Worm (Caenorhabditis elegans): ENCODE measurements around the gene nfi-1.

nfi-1 gene

DNA sequence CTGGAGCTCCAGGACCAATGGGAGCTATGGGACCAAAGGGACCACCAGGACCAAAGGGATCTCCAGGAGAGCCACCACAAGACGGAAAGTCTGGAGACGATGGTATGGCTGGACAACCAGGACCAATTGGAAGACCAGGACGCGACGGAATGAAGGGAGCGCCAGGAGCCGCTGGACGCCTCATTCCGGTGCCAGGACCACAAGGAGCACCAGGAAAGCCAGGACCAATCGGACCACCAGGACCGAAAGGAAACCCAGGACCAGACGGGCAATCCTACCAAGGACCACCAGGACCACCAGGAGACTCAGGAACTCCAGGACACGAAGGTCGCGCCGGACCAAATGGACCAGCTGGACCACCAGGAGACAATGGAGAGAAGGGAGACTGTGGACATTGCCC is 6.8 kb downstream of the nfi-1 start:
- TF ChIP-seq ref-1 (GFP tag; conservative IDR thresholded peaks at IDR 0.05): no peak
- TF ChIP-seq med-1 (GFP tag; optimal IDR thresholded peaks at IDR 0.05; ENCODE audit: insufficient read depth): no peak
- no peak for TF ChIP-seq klf-2 (GFP tag; conservative IDR thresholded peaks at IDR 0.05)

DNA sequence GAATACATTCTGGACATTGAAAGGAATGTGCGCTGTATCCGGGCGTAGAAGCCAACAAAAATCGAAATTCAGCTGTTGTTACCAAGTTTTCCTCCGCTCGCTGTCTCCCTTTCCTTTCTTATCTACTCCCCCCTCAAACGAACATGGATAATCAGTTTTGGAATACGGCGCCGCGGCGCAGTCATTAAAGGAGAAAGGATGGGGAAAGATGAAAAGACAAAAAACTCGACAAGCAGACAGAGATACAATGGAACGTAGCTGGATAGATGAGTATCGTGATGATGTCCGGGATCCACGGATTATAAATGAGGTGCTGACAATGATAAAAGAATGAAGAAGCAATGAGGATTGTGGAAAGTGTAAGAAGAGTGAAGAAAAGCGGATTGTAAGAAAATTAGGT is 7.4 kb downstream of the nfi-1 start:
- TF ChIP-seq cog-1 (tag; optimal IDR thresholded peaks at IDR 0.05) (no peak), ref-1 (GFP tag; conservative IDR thresholded peaks at IDR 0.05) (no peak), klf-2 (GFP tag; conservative IDR thresholded peaks at IDR 0.05) (no peak), med-1 (GFP tag; optimal IDR thresholded peaks at IDR 0.05; ENCODE audit: insufficient read depth) (no peak), tab-1 (GFP tag; IDR thresholded peaks at IDR 0.05) (no peak), T22C8.4 (GFP tag; IDR thresholded peaks at IDR 0.05) (no peak), ztf-29 (GFP tag; IDR thresholded peaks at IDR 0.05) (no peak)

DNA sequence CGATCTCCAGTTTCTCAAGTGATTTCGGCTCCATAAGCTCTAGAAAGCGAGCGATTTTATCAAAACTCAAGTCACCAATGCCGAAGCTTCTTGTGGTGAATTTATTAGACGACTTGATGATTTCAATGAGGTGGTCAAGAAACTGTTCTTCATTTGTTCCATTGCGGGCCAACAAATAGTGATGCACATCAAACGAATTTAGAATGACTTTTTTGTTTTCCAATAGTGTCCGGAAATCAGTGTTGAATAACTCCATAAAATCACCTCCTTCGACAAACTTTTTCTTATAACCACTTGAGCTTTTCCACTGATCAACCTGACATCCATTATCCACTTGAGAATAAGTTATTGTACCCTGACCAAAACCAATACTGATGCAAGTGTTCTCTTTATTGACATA is 9.3 kb downstream of the nfi-1 start:
- TF ChIP-seq cog-1 (tag; optimal IDR thresholded peaks at IDR 0.05): no peak
- TF ChIP-seq med-1 (GFP tag; optimal IDR thresholded peaks at IDR 0.05; ENCODE audit: insufficient read depth): no peak
- TF ChIP-seq tab-1 (GFP tag; IDR thresholded peaks at IDR 0.05): no peak
- TF ChIP-seq ztf-29 (GFP tag; IDR thresholded peaks at IDR 0.05): no peak
- no peak for TF ChIP-seq klf-2 (GFP tag; conservative IDR thresholded peaks at IDR 0.05)
- no peak for TF ChIP-seq ztf-23 (GFP tag; IDR thresholded peaks at IDR 0.05)
- no peak for TF ChIP-seq flt-1 (GFP tag; IDR thresholded peaks at IDR 0.05)
- TF ChIP-seq T22C8.4 (GFP tag; IDR thresholded peaks at IDR 0.05): no peak
- no peak for TF ChIP-seq ref-1 (GFP tag; conservative IDR thresholded peaks at IDR 0.05)

DNA sequence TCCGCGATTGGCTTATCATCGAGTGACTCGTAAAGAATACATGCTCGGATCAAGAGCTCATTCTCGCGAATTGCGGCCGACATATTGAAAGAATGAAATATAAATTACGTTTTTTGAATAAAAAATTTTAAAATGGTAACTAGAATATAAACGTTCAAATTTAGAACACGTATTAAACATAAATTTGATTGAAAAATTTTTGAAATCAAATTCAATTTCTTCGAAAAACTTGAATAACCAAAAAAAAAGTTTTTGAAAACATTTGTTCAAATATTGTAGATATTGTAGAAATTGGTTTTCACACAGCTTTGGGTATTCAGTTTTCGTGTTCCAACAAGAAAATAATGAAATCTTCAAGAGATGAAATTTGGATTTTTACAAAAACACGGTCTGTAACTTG is 10.1 kb downstream of the nfi-1 start, which contains the start of gene fbxa-224:
fbxa-224 (minus strand) TSS at position 101 of the 400 bp plus-strand sequence.
- TF ChIP-seq klf-2 (GFP tag; conservative IDR thresholded peaks at IDR 0.05) (no peak), cog-1 (tag; optimal IDR thresholded peaks at IDR 0.05) (no peak), T22C8.4 (GFP tag; IDR thresholded peaks at IDR 0.05) (no peak), med-1 (GFP tag; optimal IDR thresholded peaks at IDR 0.05; ENCODE audit: insufficient read depth) (no peak), ztf-29 (GFP tag; IDR thresholded peaks at IDR 0.05) (no peak), flt-1 (GFP tag; IDR thresholded peaks at IDR 0.05) (no peak), ref-1 (GFP tag; conservative IDR thresholded peaks at IDR 0.05) (no peak), ztf-23 (GFP tag; IDR thresholded peaks at IDR 0.05) (no peak)

DNA sequence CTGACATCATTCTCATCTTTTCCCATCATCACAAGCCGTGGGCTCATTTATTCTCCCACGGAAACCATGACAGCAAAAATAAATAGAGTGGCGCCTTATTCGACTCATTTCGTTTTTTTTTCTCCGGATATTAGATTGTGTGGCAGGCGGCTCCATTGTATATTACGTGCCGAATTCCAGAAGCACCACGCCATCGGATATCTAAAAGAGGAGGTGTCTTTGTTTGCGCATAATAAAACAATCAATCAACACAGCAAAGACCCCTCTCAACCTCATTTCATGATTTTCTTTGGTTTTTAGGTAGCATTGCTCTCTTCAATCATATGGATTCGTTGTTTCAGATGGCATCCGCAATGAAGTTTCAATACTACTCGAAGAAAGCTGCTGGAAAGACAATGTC is 11.1 kb downstream of the nfi-1 start, which contains the start of gene tph-1:
tph-1 (plus strand) TSS at position 301 of the 400 bp plus-strand sequence.
- TF ChIP-seq ztf-23 (GFP tag; IDR thresholded peaks at IDR 0.05) (no peak), klf-2 (GFP tag; conservative IDR thresholded peaks at IDR 0.05) (no peak), tab-1 (GFP tag; IDR thresholded peaks at IDR 0.05) (no peak), flt-1 (GFP tag; IDR thresholded peaks at IDR 0.05) (no peak), cog-1 (tag; optimal IDR thresholded peaks at IDR 0.05) (no peak), med-1 (GFP tag; optimal IDR thresholded peaks at IDR 0.05; ENCODE audit: insufficient read depth) (no peak), ztf-29 (GFP tag; IDR thresholded peaks at IDR 0.05) (no peak), T22C8.4 (GFP tag; IDR thresholded peaks at IDR 0.05) (no peak), ref-1 (GFP tag; conservative IDR thresholded peaks at IDR 0.05) (no peak)

DNA sequence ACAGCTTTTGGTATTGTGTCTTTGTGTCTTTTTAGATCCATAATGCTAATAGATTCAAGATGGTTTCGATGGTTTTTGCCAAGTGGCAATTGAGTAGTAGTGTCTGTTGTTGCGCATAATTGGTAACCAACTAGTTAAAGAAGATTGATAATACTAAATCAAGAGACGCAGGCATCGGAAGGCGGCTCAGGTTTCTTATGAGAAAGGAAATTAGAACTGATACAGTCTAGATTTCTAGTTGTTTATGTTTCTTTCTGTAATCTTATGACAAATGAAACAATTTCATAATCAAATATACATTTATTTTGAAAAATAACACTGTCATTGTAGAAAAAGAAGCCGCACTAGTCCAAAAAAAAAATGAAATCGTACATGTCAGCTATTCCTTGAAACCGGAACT is 15.8 kb downstream of the nfi-1 start, which contains the start of gene ZK1290.10:
ZK1290.10 (minus strand) TSS at position 101 of the 400 bp plus-strand sequence.
- TF ChIP-seq med-1 (GFP tag; optimal IDR thresholded peaks at IDR 0.05; ENCODE audit: insufficient read depth) (no peak), ztf-23 (GFP tag; IDR thresholded peaks at IDR 0.05) (no peak), cog-1 (tag; optimal IDR thresholded peaks at IDR 0.05) (no peak), T22C8.4 (GFP tag; IDR thresholded peaks at IDR 0.05) (no peak), ref-1 (GFP tag; conservative IDR thresholded peaks at IDR 0.05) (no peak), ztf-29 (GFP tag; IDR thresholded peaks at IDR 0.05) (no peak)

DNA sequence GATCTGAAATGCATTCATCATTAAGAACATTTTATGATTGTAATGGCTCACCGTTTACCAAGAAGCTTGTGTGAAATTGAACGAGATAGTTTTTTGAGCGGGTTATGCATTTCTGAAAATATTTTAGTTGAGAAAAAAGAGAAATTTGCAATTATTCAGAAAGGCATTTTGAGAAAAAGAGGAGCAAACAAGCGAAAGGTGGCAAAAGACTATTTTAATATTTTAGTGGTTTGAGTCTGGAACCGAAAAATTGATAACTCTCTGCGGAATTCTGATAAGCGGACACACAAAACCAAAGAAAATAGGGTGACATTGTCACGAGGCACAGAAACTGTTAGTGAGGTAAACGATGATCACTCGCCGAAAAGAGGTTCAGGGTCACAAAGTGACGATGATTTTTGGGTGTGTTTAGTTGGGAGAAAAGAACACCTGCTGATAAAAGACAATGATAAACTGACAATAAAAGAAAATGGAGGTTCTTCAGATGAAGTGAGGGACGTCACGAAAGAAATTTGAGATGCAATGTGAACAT is 16.8 kb downstream of the nfi-1 start:
- no peak for TF ChIP-seq cog-1 (tag; optimal IDR thresholded peaks at IDR 0.05)
- TF ChIP-seq flt-1 (GFP tag; IDR thresholded peaks at IDR 0.05): no peak
- TF ChIP-seq med-1 (GFP tag; optimal IDR thresholded peaks at IDR 0.05; ENCODE audit: insufficient read depth): no peak
- TF ChIP-seq T22C8.4 (GFP tag; IDR thresholded peaks at IDR 0.05): no peak
- TF ChIP-seq klf-2 (GFP tag; conservative IDR thresholded peaks at IDR 0.05): no peak
- no peak for TF ChIP-seq ref-1 (GFP tag; conservative IDR thresholded peaks at IDR 0.05)
- no peak for TF ChIP-seq tab-1 (GFP tag; IDR thresholded peaks at IDR 0.05)
- no peak for TF ChIP-seq ztf-29 (GFP tag; IDR thresholded peaks at IDR 0.05)

DNA sequence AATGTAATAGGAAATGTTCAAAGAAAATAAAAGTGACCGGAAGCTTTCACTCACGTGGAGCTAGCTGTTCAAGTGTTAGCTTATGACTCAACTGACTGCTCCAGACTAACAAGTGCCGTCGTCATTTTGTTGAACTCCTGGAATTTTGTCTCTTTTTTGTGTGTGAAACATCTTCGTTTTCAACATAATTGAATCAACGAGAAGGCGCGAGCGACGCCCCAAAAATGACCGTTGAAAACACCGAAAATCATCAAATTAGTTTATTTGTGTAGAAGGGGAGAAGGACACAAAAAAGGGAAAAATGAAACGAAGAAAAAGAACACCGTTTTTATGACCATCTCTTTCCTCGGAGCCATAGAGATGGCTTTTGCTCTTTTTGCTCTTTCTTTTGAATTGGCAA is 17.5 kb downstream of the nfi-1 start, which contains the start of gene ZK1290.14:
ZK1290.14 (minus strand) TSS at position 139 of the 400 bp plus-strand sequence.
- no peak for TF ChIP-seq ztf-23 (GFP tag; IDR thresholded peaks at IDR 0.05)
- no peak for TF ChIP-seq ztf-29 (GFP tag; IDR thresholded peaks at IDR 0.05)
- no peak for TF ChIP-seq tab-1 (GFP tag; IDR thresholded peaks at IDR 0.05)
- no peak for TF ChIP-seq klf-2 (GFP tag; conservative IDR thresholded peaks at IDR 0.05)
- TF ChIP-seq cog-1 (tag; optimal IDR thresholded peaks at IDR 0.05): no peak
- TF ChIP-seq flt-1 (GFP tag; IDR thresholded peaks at IDR 0.05): no peak
- TF ChIP-seq med-1 (GFP tag; optimal IDR thresholded peaks at IDR 0.05; ENCODE audit: insufficient read depth): no peak
- no peak for TF ChIP-seq T22C8.4 (GFP tag; IDR thresholded peaks at IDR 0.05)
- no peak for TF ChIP-seq ref-1 (GFP tag; conservative IDR thresholded peaks at IDR 0.05)

DNA sequence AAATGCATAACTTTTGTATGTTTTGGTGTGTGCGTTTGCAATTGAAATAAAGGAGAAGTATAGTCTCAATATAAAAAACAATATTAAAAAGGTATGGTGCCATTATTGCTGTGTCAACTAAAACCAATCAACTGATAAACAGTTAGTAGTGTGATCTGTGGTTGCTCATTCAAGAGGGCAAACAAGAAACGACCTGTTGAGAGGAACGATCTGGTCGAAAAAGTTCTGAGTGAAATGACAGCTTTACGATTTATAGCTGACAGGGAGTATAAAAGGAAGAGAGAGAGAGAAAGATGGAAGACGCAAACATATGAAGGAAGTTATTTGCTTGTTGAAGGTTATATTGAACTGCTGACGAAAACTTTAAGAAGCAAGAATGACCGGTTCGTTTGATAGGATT is 20.0 kb downstream of the nfi-1 start:
- TF ChIP-seq klf-2 (GFP tag; conservative IDR thresholded peaks at IDR 0.05) (no peak), med-1 (GFP tag; optimal IDR thresholded peaks at IDR 0.05; ENCODE audit: insufficient read depth) (no peak), T22C8.4 (GFP tag; IDR thresholded peaks at IDR 0.05) (no peak), ref-1 (GFP tag; conservative IDR thresholded peaks at IDR 0.05) (no peak), tab-1 (GFP tag; IDR thresholded peaks at IDR 0.05) (no peak), ztf-23 (GFP tag; IDR thresholded peaks at IDR 0.05) (no peak), flt-1 (GFP tag; IDR thresholded peaks at IDR 0.05) (no peak), cog-1 (tag; optimal IDR thresholded peaks at IDR 0.05) (no peak), ztf-29 (GFP tag; IDR thresholded peaks at IDR 0.05) (no peak)

DNA sequence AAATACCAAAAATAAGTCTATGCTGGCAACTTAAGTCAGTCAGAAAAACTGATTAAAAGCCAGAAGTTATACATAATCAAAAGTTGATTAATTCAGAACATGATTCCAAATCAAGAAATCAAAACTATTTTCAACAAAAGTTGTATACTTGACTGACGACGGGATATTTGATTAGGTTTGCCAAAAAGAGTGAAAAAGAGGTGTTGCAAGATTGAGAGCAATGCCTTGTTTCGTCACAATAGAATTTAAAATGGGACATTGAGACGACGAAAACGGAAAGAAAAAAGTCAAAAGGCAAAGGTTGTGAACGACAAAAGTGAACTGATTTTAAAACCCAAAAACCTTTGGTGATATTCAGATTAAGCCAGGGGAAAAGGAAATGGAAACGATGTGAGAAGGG is 20.9 kb downstream of the nfi-1 start:
- no peak for TF ChIP-seq klf-2 (GFP tag; conservative IDR thresholded peaks at IDR 0.05)
- no peak for TF ChIP-seq cog-1 (tag; optimal IDR thresholded peaks at IDR 0.05)
- TF ChIP-seq ztf-23 (GFP tag; IDR thresholded peaks at IDR 0.05): no peak
- TF ChIP-seq med-1 (GFP tag; optimal IDR thresholded peaks at IDR 0.05; ENCODE audit: insufficient read depth): no peak
